Fruit fly (Drosophila melanogaster) whole organism, adult: Measurements from ENCODE around the gene upd3.

Experiments used
- CG11617 ChIP-seq: fragments of 200-800 bp; sonication (Bioruptor generic); optimal IDR thresholded peaks from 2 replicates; lab custom pipeline; 2017; ENCODE audit warnings: mild to moderate bottlenecking, missing biosample characterization, missing genetic modification reagents, missing genetic modification characterization
- CG12768 ChIP-seq: fragments of 200-800 bp; sonication (Bioruptor generic); optimal IDR thresholded peaks from 2 replicates; lab custom pipeline; 2017; ENCODE audit warnings: missing biosample characterization, missing genetic modification characterization, mild to moderate bottlenecking, moderate library complexity, missing genetic modification reagents
- CG14711 ChIP-seq: fragments of 200-800 bp; sonication (Bioruptor generic); optimal IDR thresholded peaks from 2 replicates; lab custom pipeline; 2018; ENCODE audit warnings: missing biosample characterization, mild to moderate bottlenecking, missing genetic modification characterization, moderate library complexity
- CG1620 ChIP-seq: fragments of 200-800 bp; sonication (Bioruptor generic); optimal IDR thresholded peaks from 2 replicates; lab custom pipeline; 2016; ENCODE audit warnings: missing biosample characterization, missing genetic modification characterization
- CG33017 ChIP-seq: fragments of 200-800 bp; sonication (Bioruptor generic); optimal IDR thresholded peaks from 2 replicates; lab custom pipeline; 2018; ENCODE audit warnings: missing biosample characterization, mild to moderate bottlenecking, missing genetic modification characterization, moderate library complexity
- CG5204 ChIP-seq: fragments of 200-800 bp; sonication (Bioruptor generic); optimal IDR thresholded peaks from 2 replicates; lab custom pipeline; 2016; ENCODE audit warnings: missing biosample characterization, missing genetic modification characterization
- CG7045 ChIP-seq: fragments of 200-800 bp; sonication (Bioruptor generic); optimal IDR thresholded peaks from 2 replicates; lab custom pipeline; 2017; ENCODE audit warnings: missing biosample characterization, mild to moderate bottlenecking, missing genetic modification characterization
- CG7101 ChIP-seq: fragments of 200-800 bp; sonication (Bioruptor generic); optimal IDR thresholded peaks from 2 replicates; lab custom pipeline; 2018; ENCODE audit warnings: missing biosample characterization, mild to moderate bottlenecking, missing genetic modification characterization, moderate library complexity
- Clk ChIP-seq: fragments of 200-800 bp; sonication (Bioruptor generic); optimal IDR thresholded peaks from 2 replicates; lab custom pipeline; 2017; ENCODE audit warnings: missing biosample characterization, missing genetic modification characterization
- Crg-1 ChIP-seq: fragments of 200-800 bp; sonication (Bioruptor generic); optimal IDR thresholded peaks from 2 replicates; lab custom pipeline; 2016; ENCODE audit warnings: missing biosample characterization, missing genetic modification characterization
- Hr96 ChIP-seq: fragments of 200-800 bp; sonication (Bioruptor generic); optimal IDR thresholded peaks from 2 replicates; lab custom pipeline; 2016; ENCODE audit warnings: missing biosample characterization, missing genetic modification characterization
- Mnt ChIP-seq: fragments of 200-800 bp; sonication (Bioruptor generic); optimal IDR thresholded peaks from 2 replicates; lab custom pipeline; 2016; ENCODE audit warnings: missing biosample characterization, mild to moderate bottlenecking, missing genetic modification characterization
- bab1 ChIP-seq: fragments of 200-800 bp; sonication (Bioruptor generic); optimal IDR thresholded peaks from 3 replicates; lab custom pipeline; 2019; ENCODE audit warnings: missing biosample characterization, mild to moderate bottlenecking, missing genetic modification characterization, moderate library complexity
- cic ChIP-seq: fragments of 200-800 bp; sonication (Bioruptor generic); optimal IDR thresholded peaks from 2 replicates; lab custom pipeline; 2017; ENCODE audit warnings: missing biosample characterization, mild to moderate bottlenecking, missing genetic modification characterization, moderate library complexity
- cnc ChIP-seq, 2 experiments: fragments of >200 bp; optimal IDR thresholded peaks; 2 replicates each; lab custom pipeline; 2017
- kay ChIP-seq: fragments of 200-800 bp; sonication (Bioruptor generic); peaks from one replicate; lab custom pipeline; 2016; ENCODE audit warnings: missing biosample characterization, missing genetic modification characterization, borderline replicate concordance
- ovo ChIP-seq: fragments of 200-800 bp; sonication (Bioruptor generic); optimal IDR thresholded peaks from 2 replicates; lab custom pipeline; 2016; ENCODE audit warnings: missing biosample characterization, missing genetic modification characterization
- pad ChIP-seq: fragments of 200-800 bp; sonication (Bioruptor generic); optimal IDR thresholded peaks from 3 replicates; lab custom pipeline; 2017; ENCODE audit warnings: missing biosample characterization, missing genetic modification characterization, mild to moderate bottlenecking, moderate library complexity, missing genetic modification reagents
- tj ChIP-seq: fragments of 200-800 bp; sonication (Bioruptor generic); optimal IDR thresholded peaks from 3 replicates; lab custom pipeline; 2017; ENCODE audit warnings: missing biosample characterization, mild to moderate bottlenecking, missing genetic modification characterization, moderate library complexity
- toe ChIP-seq: fragments of 200-800 bp; sonication (Bioruptor generic); optimal IDR thresholded peaks from 2 replicates; lab custom pipeline; 2016; ENCODE audit warnings: missing biosample characterization, missing genetic modification characterization

upd3 gene

dm6 chrX:18266846-18267245 is 10.2 kb upstream of the upd3 start:
- TF ChIP-seq bab1 (GFP tag; lab: Kevin White, UChicago) (no peak), CG33017 (tag; lab: Kevin White, UChicago) (no peak), Mnt (GFP tag; lab: Kevin White, UChicago) (no peak), cnc (optimal IDR thresholded peaks at IDR 0.05; lab: Kevin White, UChicago) (no peak), ovo (GFP tag; lab: Kevin White, UChicago) (no peak), CG1620 (GFP tag; lab: Kevin White, UChicago) (no peak), CG12768 (no peak), CG7045 (GFP tag; lab: Kevin White, UChicago) (no peak), cic (GFP tag; lab: Kevin White, UChicago) (no peak), Hr96 (no peak), kay (GFP tag; lab: Kevin White, UChicago) (no peak), Clk (no peak), CG11617 (no peak), CG5204 (no peak), CG7101 (tag; lab: Kevin White, UChicago) (no peak), CG14711 (tag; lab: Kevin White, UChicago) (no peak), tj (GFP tag; lab: Kevin White, UChicago) (no peak)

DNA sequence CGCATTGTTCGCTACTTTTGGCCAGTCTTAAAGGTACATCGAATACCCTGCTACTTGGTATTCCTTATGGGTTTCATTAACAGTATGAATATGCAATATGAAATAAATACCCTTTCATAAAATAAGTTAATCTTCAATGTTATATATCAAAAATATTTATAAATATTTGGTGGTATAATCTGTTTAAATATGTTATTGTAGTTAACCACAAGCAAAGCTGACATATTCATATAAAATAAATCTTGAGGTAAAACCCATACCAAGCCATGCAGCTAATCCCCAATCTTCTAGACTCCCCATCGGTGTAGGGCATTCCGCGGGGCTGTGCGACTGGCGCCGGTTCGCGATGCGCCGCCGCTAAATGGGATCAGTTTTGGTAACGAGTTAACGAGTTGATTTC is 4.6 kb upstream of the upd3 start:
- no peak for TF ChIP-seq bab1 (GFP tag; lab: Kevin White, UChicago)
- TF ChIP-seq CG7101 (tag; lab: Kevin White, UChicago): no peak
- TF ChIP-seq CG14711 (tag; lab: Kevin White, UChicago): no peak
- no peak for TF ChIP-seq Crg-1 (GFP tag; lab: Kevin White, UChicago)
- TF ChIP-seq tj (GFP tag; lab: Kevin White, UChicago): no peak
- TF ChIP-seq cic (GFP tag; lab: Kevin White, UChicago): no peak

- no peak for TF ChIP-seq bab1 (GFP tag; lab: Kevin White, UChicago)
- TF ChIP-seq CG14711 (tag; lab: Kevin White, UChicago): no peak
- TF ChIP-seq kay (GFP tag; lab: Kevin White, UChicago): no peak
- TF ChIP-seq tj (GFP tag; lab: Kevin White, UChicago): no peak
- no peak for TF ChIP-seq CG33017 (tag; lab: Kevin White, UChicago)
- TF ChIP-seq Crg-1 (GFP tag; lab: Kevin White, UChicago): no peak
- no peak for TF ChIP-seq ovo (GFP tag; lab: Kevin White, UChicago)
- no peak for TF ChIP-seq CG12768
- TF ChIP-seq CG7045 (GFP tag; lab: Kevin White, UChicago): no peak
These were observed 3.6 kb upstream of the upd3 start for dm6 chrX:18273180-18274016.

- TF ChIP-seq kay (GFP tag; lab: Kevin White, UChicago): peak; percentile 36
- TF ChIP-seq CG11617: no peak
These were observed 1.1 kb upstream of the upd3 start for dm6 chrX:18275902-18276301.

dm6 chrX:18278706-18279105 is 1.7 kb downstream of the upd3 start:
- no peak for TF ChIP-seq CG11617
- TF ChIP-seq pad (GFP tag; lab: Kevin White, UChicago): no peak
- TF ChIP-seq Clk: no peak
- TF ChIP-seq cnc (optimal IDR thresholded peaks at IDR 0.05; lab: Kevin White, UChicago): no peak
- no peak for TF ChIP-seq tj (GFP tag; lab: Kevin White, UChicago)
- no peak for TF ChIP-seq bab1 (GFP tag; lab: Kevin White, UChicago)
- no peak for TF ChIP-seq ovo (GFP tag; lab: Kevin White, UChicago)
- no peak for TF ChIP-seq kay (GFP tag; lab: Kevin White, UChicago)
- no peak for TF ChIP-seq CG33017 (tag; lab: Kevin White, UChicago)
- TF ChIP-seq cic (GFP tag; lab: Kevin White, UChicago): no peak
- no peak for TF ChIP-seq CG14711 (tag; lab: Kevin White, UChicago)

DNA sequence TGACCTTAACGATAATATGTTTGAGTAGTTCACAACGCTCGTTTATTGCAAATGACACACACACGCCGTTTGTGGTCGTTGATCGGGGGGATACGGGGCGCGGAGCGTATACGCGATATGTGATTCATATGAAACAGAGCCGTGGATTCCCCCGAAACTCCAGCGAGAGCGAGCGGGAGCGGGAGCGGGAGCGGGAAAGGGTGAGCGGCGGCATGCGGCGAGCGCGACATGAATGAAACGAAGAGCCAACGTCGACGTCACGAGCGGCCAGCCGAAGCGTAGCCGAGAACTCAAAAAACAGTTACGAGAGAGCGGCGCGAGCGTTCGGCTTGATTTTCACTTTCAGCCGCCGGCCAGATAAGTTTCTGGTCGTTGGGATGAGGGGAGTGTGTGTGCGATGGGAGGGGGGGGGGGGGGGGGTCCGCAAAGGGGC is 5.4 kb downstream of the upd3 start:
- TF ChIP-seq CG33017 (tag; lab: Kevin White, UChicago): no peak
- TF ChIP-seq kay (GFP tag; lab: Kevin White, UChicago): peak; percentile 96
- no peak for TF ChIP-seq ovo (GFP tag; lab: Kevin White, UChicago)
- TF ChIP-seq tj (GFP tag; lab: Kevin White, UChicago): peak; percentile 69
- no peak for TF ChIP-seq Hr96
- peak; percentile 86 for TF ChIP-seq cic (GFP tag; lab: Kevin White, UChicago)
- no peak for TF ChIP-seq toe (GFP tag; lab: Kevin White, UChicago)
- no peak for TF ChIP-seq CG11617

- no peak for TF ChIP-seq cic (GFP tag; lab: Kevin White, UChicago)
- no peak for TF ChIP-seq CG7045 (GFP tag; lab: Kevin White, UChicago)
- no peak for TF ChIP-seq pad (GFP tag; lab: Kevin White, UChicago)
- TF ChIP-seq cnc (optimal IDR thresholded peaks at IDR 0.05; lab: Kevin White, UChicago): no peak
- TF ChIP-seq CG12768: no peak
- TF ChIP-seq Clk: no peak
- no peak for TF ChIP-seq Mnt (GFP tag; lab: Kevin White, UChicago)
- TF ChIP-seq Hr96: no peak
- no peak for TF ChIP-seq toe (GFP tag; lab: Kevin White, UChicago)
- no peak for TF ChIP-seq CG11617
- TF ChIP-seq CG7101 (tag; lab: Kevin White, UChicago): no peak
These were observed 8.2 kb downstream of the upd3 start for dm6 chrX:18285215-18285614.
